Fruit fly (Drosophila melanogaster): ENCODE measurements around the gene rtp.

rtp gene

dm6 chr3R:5264251-5265098 is 27.4 kb upstream of the rtp start (continued):
- TF ChIP-seq luna (GFP tag; optimal IDR thresholded peaks at IDR 0.05) = no peak
- TF ChIP-seq CG3726 (GFP tag; IDR thresholded peaks at IDR 0.05) = no peak
- TF ChIP-seq CG17568 (GFP tag; optimal IDR thresholded peaks at IDR 0.05) = peak; percentile 40
- TF ChIP-seq en (GFP tag; optimal IDR thresholded peaks at IDR 0.05) = no peak
- no peak for TF ChIP-seq CG4617 (GFP tag; optimal IDR thresholded peaks at IDR 0.05; ENCODE audit: borderline replicate concordance)
- TF ChIP-seq CG9876 (GFP tag; optimal IDR thresholded peaks at IDR 0.05) = peak; percentile 45
- peak; percentile 18 for TF ChIP-seq B-H2 (GFP tag; optimal IDR thresholded peaks at IDR 0.05)
- peak; percentile 2 for TF ChIP-seq CG3995 (GFP tag; optimal IDR thresholded peaks at IDR 0.05)
- no peak for TF ChIP-seq tin (GFP tag; optimal IDR thresholded peaks at IDR 0.05)
- TF ChIP-seq NFAT (GFP tag; IDR thresholded peaks at IDR 0.05) = no peak
- peak; percentile 35 for TF ChIP-seq yki (optimal IDR thresholded peaks at IDR 0.05)
- TF ChIP-seq NC2β (GFP tag; optimal IDR thresholded peaks at IDR 0.05) = peak; percentile 31
- no peak for TF ChIP-seq sc (optimal IDR thresholded peaks at IDR 0.05)
- peak; percentile 1 for TF ChIP-seq sc (GFP tag; optimal IDR thresholded peaks at IDR 0.05)
- TF ChIP-seq D19B (GFP tag; optimal IDR thresholded peaks at IDR 0.05) = peak; percentile 39
- no peak for TF ChIP-seq Dip3 (GFP tag; optimal IDR thresholded peaks at IDR 0.05)
- peak; percentile 9 for TF ChIP-seq CG15696 (tag; optimal IDR thresholded peaks at IDR 0.05)
- TF ChIP-seq oc (tag; optimal IDR thresholded peaks at IDR 0.05) = no peak
- TF ChIP-seq CG10979 (tag; optimal IDR thresholded peaks at IDR 0.05) = peak; percentile 23
- TF ChIP-seq CG4360 (GFP tag; IDR thresholded peaks at IDR 0.05) = 0 out of 2 replicates have a peak, but pooled peaks have one; percentile 17
- 0 out of 3 replicates have a peak, but pooled peaks have one; percentile 25 for TF ChIP-seq Mrtf (GFP tag; IDR thresholded peaks at IDR 0.05)
- TF ChIP-seq shn (GFP tag; optimal IDR thresholded peaks at IDR 0.05) = peak; percentile 71
- peak; percentile 2 for TF ChIP-seq Asciz (GFP tag; optimal IDR thresholded peaks at IDR 0.05)
- TF ChIP-seq BtbVII (GFP tag; optimal IDR thresholded peaks at IDR 0.05) = peak; percentile 59
- TF ChIP-seq ara (GFP tag; IDR thresholded peaks at IDR 0.05) = no peak
- peak; percentile 15 for TF ChIP-seq CG11723 (GFP tag; optimal IDR thresholded peaks at IDR 0.05)
- 0 out of 2 replicates have a peak, but pooled peaks have one; percentile 29 for TF ChIP-seq CG42726 (GFP tag; IDR thresholded peaks at IDR 0.05; ENCODE audit: partially characterized antibody)
- peak; percentile 18 for TF ChIP-seq CG17359 (tag; optimal IDR thresholded peaks at IDR 0.05)
- TF ChIP-seq lmd (GFP tag; IDR thresholded peaks at IDR 0.05) = no peak; the same call in 1 of the 2 replicates
- TF ChIP-seq CG33213 (GFP tag; optimal IDR thresholded peaks at IDR 0.05) = peak; percentile 31
- TF ChIP-seq CG10543 (GFP tag; optimal IDR thresholded peaks at IDR 0.05) = peak; percentile 82
- TF ChIP-seq CG34224 (GFP tag; IDR thresholded peaks at IDR 0.05; ENCODE audit: partially characterized antibody) = 0 out of 3 replicates have a peak, but pooled peaks have one; percentile 32
- TF ChIP-seq CG14441 (GFP tag; IDR thresholded peaks at IDR 0.05) = no peak
- peak; percentile 32 for TF ChIP-seq CG2116 (GFP tag; optimal IDR thresholded peaks at IDR 0.05)
- peak; percentile 23 for TF ChIP-seq CG15601 (tag; optimal IDR thresholded peaks at IDR 0.05)
- peak; percentile 42 for TF ChIP-seq Dek (tag; optimal IDR thresholded peaks at IDR 0.05)
- peak in 1 of 2 experiments; percentile 9 for TF ChIP-seq insv (GFP tag; optimal IDR thresholded peaks at IDR 0.05)
- TF ChIP-seq Bteb2 (GFP tag; optimal IDR thresholded peaks at IDR 0.05) = no peak
- peak; percentile 40 for TF ChIP-seq tap (tag; optimal IDR thresholded peaks at IDR 0.05)
- no peak for TF ChIP-seq Ets97D (GFP tag; optimal IDR thresholded peaks at IDR 0.05)
- TF ChIP-seq Atf6 (GFP tag; IDR thresholded peaks at IDR 0.05) = 0 out of 2 replicates have a peak, but pooled peaks have one; percentile 32
- TF ChIP-seq disco-r (GFP tag; optimal IDR thresholded peaks at IDR 0.05) = peak; percentile 14
- peak; percentile 54 for TF ChIP-seq Hmr (GFP tag; optimal IDR thresholded peaks at IDR 0.05)
- peak; percentile 14 for TF ChIP-seq CG9609 (GFP tag; optimal IDR thresholded peaks at IDR 0.05)
- TF ChIP-seq CG15514 (GFP tag; optimal IDR thresholded peaks at IDR 0.05) = peak; percentile 54
- peak; percentile 48 for TF ChIP-seq HLHmδ (GFP tag; optimal IDR thresholded peaks at IDR 0.05)
- no peak for TF ChIP-seq CG31388 (GFP tag; optimal IDR thresholded peaks at IDR 0.05)
- peak; percentile 79 for TF ChIP-seq sug (tag; optimal IDR thresholded peaks at IDR 0.05)
- TF ChIP-seq CG14965 (GFP tag; optimal IDR thresholded peaks at IDR 0.05; ENCODE audit: borderline replicate concordance) = no peak
